Fruit fly (Drosophila melanogaster) whole organism, embryonic: Measurements from ENCODE around the gene sif.

Experiments used
- B-H2 ChIP-seq: fragments of 200-800 bp; sonication (Bioruptor generic); optimal IDR thresholded peaks from 2 replicates; lab custom pipeline; 2018; ENCODE audit warnings: missing biosample characterization, mild to moderate bottlenecking, missing genetic modification characterization
- Bdp1 ChIP-seq: fragments of 200-800 bp; sonication (Bioruptor generic); optimal IDR thresholded peaks from 3 replicates; lab custom pipeline; 2016; ENCODE audit warnings: missing biosample characterization, missing genetic modification characterization
- CG10321 ChIP-seq: fragments of 200-800 bp; sonication (Bioruptor generic); IDR thresholded peaks from 2 replicates; pipeline ENCODE4 v1.3.6; 2022; ENCODE audit warnings: missing biosample characterization, missing genetic modification characterization
- CG10654 ChIP-seq: fragments of 200-800 bp; sonication (Bioruptor generic); optimal IDR thresholded peaks from 2 replicates; lab custom pipeline; 2016; ENCODE audit warnings: missing biosample characterization, missing genetic modification characterization
- CG11398 ChIP-seq: fragments of 200-800 bp; sonication (Bioruptor generic); optimal IDR thresholded peaks from 2 replicates; lab custom pipeline; 2016; ENCODE audit warnings: missing biosample characterization, missing genetic modification characterization
- CG14441 ChIP-seq: fragments of 200-800 bp; sonication (Bioruptor generic); IDR thresholded peaks from 2 replicates; pipeline ENCODE4 v1.3.6; 2022; ENCODE audit warnings: missing biosample characterization, missing genetic modification characterization
- CG14667 ChIP-seq: fragments of 200-800 bp; sonication (Bioruptor generic); IDR thresholded peaks from 2 replicates; pipeline ENCODE4 v1.3.6; 2022; ENCODE audit warnings: missing biosample characterization, missing genetic modification characterization
- CG15601 ChIP-seq: fragments of 200-800 bp; sonication (Bioruptor generic); optimal IDR thresholded peaks from 3 replicates; lab custom pipeline; 2019; ENCODE audit warnings: missing biosample characterization, mild to moderate bottlenecking, missing genetic modification characterization, moderate library complexity
- CG15696 ChIP-seq: fragments of 200-800 bp; sonication (Bioruptor generic); optimal IDR thresholded peaks from 2 replicates; lab custom pipeline; 2019; ENCODE audit warnings: missing biosample characterization, mild to moderate bottlenecking, missing genetic modification characterization, moderate library complexity
- CG18599 ChIP-seq: fragments of 200-800 bp; sonication (Bioruptor generic); optimal IDR thresholded peaks from 3 replicates; lab custom pipeline; 2017; ENCODE audit warnings: missing biosample characterization, missing genetic modification characterization, mild to moderate bottlenecking, moderate library complexity, missing genetic modification reagents
- CG18619 ChIP-seq: fragments of 200-800 bp; sonication (Bioruptor generic); optimal IDR thresholded peaks from 3 replicates; lab custom pipeline; 2017; ENCODE audit warnings: missing biosample characterization, mild to moderate bottlenecking, missing genetic modification characterization
- CG2129 ChIP-seq: fragments of 200-800 bp; sonication (Bioruptor generic); IDR thresholded peaks from 2 replicates; pipeline ENCODE4 v1.3.6; 2022; ENCODE audit warnings: missing biosample characterization, missing genetic modification characterization; ENCODE audit not compliant: partially characterized antibody
- CG34224 ChIP-seq: fragments of 200-800 bp; sonication (Bioruptor generic); IDR thresholded peaks from 3 replicates; pipeline ENCODE4 v1.3.6; 2022; ENCODE audit warnings: missing biosample characterization, missing genetic modification characterization; ENCODE audit not compliant: partially characterized antibody
- CG3838 ChIP-seq: fragments of 200-800 bp; sonication (Bioruptor generic); optimal IDR thresholded peaks from 3 replicates; lab custom pipeline; 2016; ENCODE audit warnings: missing biosample characterization, missing genetic modification characterization
- CG4820 ChIP-seq: fragments of 200-800 bp; sonication (Bioruptor generic); optimal IDR thresholded peaks from 3 replicates; lab custom pipeline; 2016; ENCODE audit warnings: missing biosample characterization, missing genetic modification characterization
- CG5245 ChIP-seq: fragments of 200-800 bp; sonication (Bioruptor generic); optimal IDR thresholded peaks from 3 replicates; lab custom pipeline; 2016; ENCODE audit warnings: missing biosample characterization, missing genetic modification characterization
- CG6689 ChIP-seq: fragments of 200-800 bp; sonication (Bioruptor generic); IDR thresholded peaks from 2 replicates; pipeline ENCODE4 v1.3.6; 2022; ENCODE audit warnings: missing biosample characterization, missing genetic modification characterization
- CG7786 ChIP-seq: fragments of 200-800 bp; sonication (Bioruptor generic); optimal IDR thresholded peaks from 2 replicates; lab custom pipeline; 2016; ENCODE audit warnings: missing biosample characterization, missing genetic modification characterization
- CG8290 ChIP-seq, 3 experiments: fragments of 200-800 bp; sonication (Bioruptor generic); optimal IDR thresholded peaks; 2 replicates each; lab custom pipeline; 2016 to 2019; ENCODE audit warnings: missing biosample characterization in 3 of 3, missing genetic modification characterization in 3 of 3, mild to moderate bottlenecking in 2 of 3, moderate library complexity in 1 of 3
- CG9876 ChIP-seq: fragments of 200-800 bp; sonication (Bioruptor generic); optimal IDR thresholded peaks from 2 replicates; lab custom pipeline; 2016; ENCODE audit warnings: missing biosample characterization, missing genetic modification characterization
- Camta ChIP-seq: fragments of 200-800 bp; sonication (Bioruptor generic); optimal IDR thresholded peaks from 2 replicates; lab custom pipeline; 2016; ENCODE audit warnings: missing biosample characterization, missing genetic modification characterization
- Fer2 ChIP-seq: fragments of 200-800 bp; sonication (Bioruptor generic); optimal IDR thresholded peaks from 2 replicates; lab custom pipeline; 2018; ENCODE audit warnings: missing biosample characterization, mild to moderate bottlenecking, missing genetic modification characterization, moderate library complexity
- Gug ChIP-seq: fragments of 200-800 bp; sonication (Bioruptor generic); IDR thresholded peaks from 4 replicates; pipeline ENCODE4 v1.3.6; 2022; ENCODE audit warnings: missing biosample characterization, missing genetic modification characterization
- HHEX ChIP-seq: fragments of 200-800 bp; sonication (Bioruptor generic); optimal IDR thresholded peaks from 3 replicates; lab custom pipeline; 2017; ENCODE audit warnings: missing biosample characterization, mild to moderate bottlenecking, missing genetic modification characterization, missing genetic modification reagents
- HLH4C ChIP-seq: fragments of 200-800 bp; sonication (Bioruptor generic); IDR thresholded peaks from 3 replicates; pipeline ENCODE4 v1.3.6; 2022; ENCODE audit warnings: missing biosample characterization, missing genetic modification characterization; ENCODE audit not compliant: partially characterized antibody
- HmgD ChIP-seq: fragments of 200-800 bp; sonication (Bioruptor generic); optimal IDR thresholded peaks from 3 replicates; lab custom pipeline; 2016; ENCODE audit warnings: missing biosample characterization, missing genetic modification characterization
- Myb ChIP-seq: fragments of 200-800 bp; sonication (Bioruptor generic); optimal IDR thresholded peaks from 2 replicates; lab custom pipeline; 2016; ENCODE audit warnings: missing biosample characterization, missing genetic modification characterization
- Oli ChIP-seq: fragments of 200-800 bp; sonication (Bioruptor generic); optimal IDR thresholded peaks from 2 replicates; lab custom pipeline; 2018; ENCODE audit warnings: missing biosample characterization, mild to moderate bottlenecking, missing genetic modification characterization, moderate library complexity
- Sox102F ChIP-seq: fragments of 200-800 bp; sonication (Bioruptor generic); optimal IDR thresholded peaks from 2 replicates; lab custom pipeline; 2018; ENCODE audit warnings: missing biosample characterization, mild to moderate bottlenecking, missing genetic modification characterization, moderate library complexity
- Sry-δ ChIP-seq: fragments of 200-800 bp; sonication (Bioruptor generic); optimal IDR thresholded peaks from 2 replicates; lab custom pipeline; 2016; ENCODE audit warnings: missing biosample characterization, missing genetic modification characterization
- amos ChIP-seq: fragments of 200-800 bp; sonication (Bioruptor generic); IDR thresholded peaks from 2 replicates; pipeline ENCODE4 v1.3.6; 2022; ENCODE audit warnings: missing biosample characterization, missing genetic modification characterization; ENCODE audit not compliant: partially characterized antibody
- bab2 ChIP-seq: fragments of 200-800 bp; sonication (Bioruptor generic); optimal IDR thresholded peaks from 2 replicates; lab custom pipeline; 2016; ENCODE audit warnings: missing biosample characterization, missing genetic modification characterization
- bbx ChIP-seq: fragments of 200-800 bp; sonication (Bioruptor generic); IDR thresholded peaks from 2 replicates; pipeline ENCODE4 v1.3.6; 2022; ENCODE audit warnings: missing biosample characterization, missing genetic modification characterization; ENCODE audit not compliant: partially characterized antibody
- dan ChIP-seq: fragments of 200-800 bp; sonication (Bioruptor generic); IDR thresholded peaks from 2 replicates; pipeline ENCODE4 v1.3.6; 2022; ENCODE audit warnings: missing biosample characterization, missing genetic modification characterization
- fd3F ChIP-seq: fragments of 200-800 bp; sonication (Bioruptor generic); optimal IDR thresholded peaks from 2 replicates; lab custom pipeline; 2018; ENCODE audit warnings: missing biosample characterization, mild to moderate bottlenecking, missing genetic modification characterization, moderate library complexity
- fu2 ChIP-seq: fragments of 200-800 bp; sonication (Bioruptor generic); optimal IDR thresholded peaks from 2 replicates; lab custom pipeline; 2016; ENCODE audit warnings: missing biosample characterization, missing genetic modification characterization
- knrl ChIP-seq: fragments of 200-800 bp; sonication (Bioruptor generic); IDR thresholded peaks from 3 replicates; pipeline ENCODE4 v1.3.6; 2022; ENCODE audit warnings: missing biosample characterization, missing genetic modification characterization; ENCODE audit not compliant: partially characterized antibody
- otp ChIP-seq: fragments of 200-800 bp; sonication (Bioruptor generic); IDR thresholded peaks from 3 replicates; pipeline ENCODE4, ENCODE4 v1.3.6; 2022; ENCODE audit warnings: missing biosample characterization, missing genetic modification characterization
- p53 ChIP-seq: fragments of 200-800 bp; sonication (Bioruptor generic); optimal IDR thresholded peaks from 2 replicates; lab custom pipeline; 2016; ENCODE audit warnings: missing biosample characterization, missing genetic modification characterization
- pros ChIP-seq: fragments of 200-800 bp; sonication (Bioruptor generic); optimal IDR thresholded peaks from 3 replicates; lab custom pipeline; 2019; ENCODE audit warnings: missing biosample characterization, mild to moderate bottlenecking, missing genetic modification characterization, moderate library complexity
- scrt ChIP-seq: fragments of 200-800 bp; sonication (Bioruptor generic); optimal IDR thresholded peaks from 2 replicates; lab custom pipeline; 2018; ENCODE audit warnings: missing biosample characterization, mild to moderate bottlenecking, missing genetic modification characterization, moderate library complexity
- sd ChIP-seq: fragments of 200-800 bp; sonication (Bioruptor generic); optimal IDR thresholded peaks from 3 replicates; lab custom pipeline; 2018; ENCODE audit warnings: missing biosample characterization, mild to moderate bottlenecking, missing genetic modification characterization, moderate library complexity
- slou ChIP-seq: fragments of 200-800 bp; sonication (Bioruptor generic); optimal IDR thresholded peaks from 3 replicates; lab custom pipeline; 2016; ENCODE audit warnings: missing biosample characterization, missing genetic modification characterization
- sqz ChIP-seq: fragments of 200-800 bp; sonication (Bioruptor generic); optimal IDR thresholded peaks from 3 replicates; lab custom pipeline; 2018; ENCODE audit warnings: missing biosample characterization, mild to moderate bottlenecking, missing genetic modification characterization
- tgo ChIP-seq: fragments of 200-800 bp; sonication (Bioruptor generic); IDR thresholded peaks from 3 replicates; pipeline ENCODE4 v1.3.6; 2022; ENCODE audit warnings: missing biosample characterization, missing genetic modification characterization
- trh ChIP-seq: fragments of 200-800 bp; sonication (Bioruptor generic); optimal IDR thresholded peaks from 2 replicates; lab custom pipeline; 2016; ENCODE audit warnings: missing biosample characterization, missing genetic modification characterization
- vfl ChIP-seq: fragments of 200-800 bp; sonication (Bioruptor generic); optimal IDR thresholded peaks from 2 replicates; lab custom pipeline; 2016; ENCODE audit warnings: missing biosample characterization, missing genetic modification characterization
- wek ChIP-seq: fragments of 200-800 bp; sonication (Bioruptor generic); optimal IDR thresholded peaks from 3 replicates; lab custom pipeline; 2018; ENCODE audit warnings: missing biosample characterization, mild to moderate bottlenecking, missing genetic modification characterization, moderate library complexity
- wor ChIP-seq: fragments of 200-800 bp; sonication (Bioruptor generic); IDR thresholded peaks from 2 replicates; pipeline ENCODE4 v1.3.6; 2022; ENCODE audit warnings: missing biosample characterization, missing genetic modification characterization
- zen ChIP-seq: fragments of 200-800 bp; sonication (Bioruptor generic); optimal IDR thresholded peaks from 3 replicates; lab custom pipeline; 2018; ENCODE audit warnings: missing biosample characterization, mild to moderate bottlenecking, missing genetic modification characterization, moderate library complexity
- zf30C ChIP-seq: fragments of 200-800 bp; sonication (Bioruptor generic); optimal IDR thresholded peaks from 3 replicates; lab custom pipeline; 2018; ENCODE audit warnings: missing biosample characterization, mild to moderate bottlenecking, missing genetic modification characterization

sif gene

dm6 chr3L:5793967-5794366 is 136.3 kb downstream of the sif start, which contains the start of gene Bre1 (continued):
- TF ChIP-seq Sry-δ (GFP tag; lab: Kevin White, UChicago) (peak; percentile 82), fd3F (no peak), CG4820 (GFP tag; lab: Kevin White, UChicago) (no peak), zf30C (GFP tag; lab: Kevin White, UChicago) (no peak), amos (GFP tag; lab: Robert Waterston, UW) (peak; percentile 85), scrt (GFP tag; lab: Kevin White, UChicago) (no peak), Gug (GFP tag; lab: Robert Waterston, UW) (no peak), bbx (GFP tag; lab: Robert Waterston, UW) (peak; percentile 85), knrl (peak; percentile 75), CG3838 (GFP tag; lab: Kevin White, UChicago) (no peak), CG6689 (GFP tag; lab: Robert Waterston, UW) (no peak), CG10321 (GFP tag; lab: Robert Waterston, UW) (no peak), CG18619 (GFP tag; lab: Kevin White, UChicago) (no peak), fu2 (GFP tag; lab: Kevin White, UChicago) (no peak), Myb (GFP tag; lab: Kevin White, UChicago) (peak; percentile 31), CG14441 (GFP tag; lab: Robert Waterston, UW) (no peak), Oli (tag; lab: Kevin White, UChicago) (no peak), Fer2 (tag; lab: Kevin White, UChicago) (no peak), CG5245 (no peak), CG10654 (GFP tag; lab: Kevin White, UChicago) (no peak), B-H2 (GFP tag; lab: Kevin White, UChicago) (peak; percentile 11), dan (no peak), pros (GFP tag; lab: Kevin White, UChicago) (no peak), p53 (GFP tag; lab: Kevin White, UChicago) (peak; percentile 8), CG9876 (no peak), vfl (no peak), zen (tag; lab: Kevin White, UChicago) (peak; percentile 32), CG14667 (GFP tag; lab: Robert Waterston, UW) (no peak), sqz (no peak), HLH4C (GFP tag; lab: Robert Waterston, UW) (peak; percentile 58), CG8290 (GFP tag; optimal IDR thresholded peaks at IDR 0.05; lab: Kevin White, UChicago) (no peak), CG8290 (tag; optimal IDR thresholded peaks at IDR 0.05; lab: Kevin White, UChicago) (no peak), trh (no peak), bab2 (GFP tag; lab: Kevin White, UChicago) (no peak), CG15601 (tag; lab: Kevin White, UChicago) (no peak), tgo (GFP tag; lab: Robert Waterston, UW) (no peak), wor (GFP tag; lab: Robert Waterston, UW) (no peak), CG34224 (GFP tag; lab: Robert Waterston, UW) (peak; percentile 83), wek (no peak), CG7786 (GFP tag; lab: Kevin White, UChicago) (no peak), slou (GFP tag; lab: Kevin White, UChicago) (no peak), CG11398 (GFP tag; lab: Kevin White, UChicago) (no peak), HmgD (GFP tag; lab: Kevin White, UChicago) (no peak), otp (GFP tag; lab: Robert Waterston, UW) (no peak), Bdp1 (GFP tag; lab: Kevin White, UChicago) (no peak), Camta (GFP tag; lab: Kevin White, UChicago) (no peak), CG2129 (GFP tag; lab: Robert Waterston, UW) (peak; percentile 44; the same call in 1 of the 2 replicates), sd (tag; lab: Kevin White, UChicago) (peak; percentile 87), HHEX (GFP tag; lab: Kevin White, UChicago) (no peak), Sox102F (GFP tag; lab: Kevin White, UChicago) (no peak), CG15696 (tag; lab: Kevin White, UChicago) (no peak), CG18599 (no peak)
